Worm (Caenorhabditis elegans) whole organism, L2 larva: ENCODE data around the gene srh-192.

Experiments
- R02D3.7 ChIP-seq: fragments of 150-350 bp; optimal IDR thresholded peaks from 2 replicates; lab custom pipeline; 2014; ENCODE audit warnings: missing biosample characterization, missing genetic modification characterization
- egl-27 ChIP-seq: sonication (generic microtip); optimal IDR thresholded peaks from 3 replicates; lab custom pipeline; 2017; ENCODE audit warnings: missing biosample characterization, missing genetic modification reagents, missing genetic modification characterization
- elt-3 ChIP-seq: sonication (generic microtip); optimal IDR thresholded peaks from 2 replicates; lab custom pipeline; 2017; ENCODE audit warnings: missing biosample characterization, missing genetic modification characterization
- gmeb-1 ChIP-seq: fragments of 150-350 bp; optimal IDR thresholded peaks from 2 replicates; lab custom pipeline; 2014; ENCODE audit warnings: missing biosample characterization, missing genetic modification characterization
- lin-39 ChIP-seq: fragments of 150-350 bp; optimal IDR thresholded peaks from 2 replicates; lab custom pipeline; 2014; ENCODE audit warnings: missing biosample characterization, missing genetic modification reagents, missing genetic modification characterization
- mdl-1 ChIP-seq, 2 experiments: fragments of 150-350 bp in 1 of 2; sonication (generic microtip) in 1 of 2; optimal IDR thresholded peaks; 2 replicates each; lab custom pipeline; 2017; ENCODE audit warnings: missing biosample characterization in 2 of 2, missing genetic modification characterization in 2 of 2
- nhr-237 ChIP-seq: fragments of 150-350 bp; optimal IDR thresholded peaks from 2 replicates; lab custom pipeline; 2014; ENCODE audit warnings: missing biosample characterization, missing genetic modification characterization
- nhr-25 ChIP-seq: fragments of 150-350 bp; sonication (generic microtip); optimal IDR thresholded peaks from 3 replicates; lab custom pipeline; 2014; ENCODE audit warnings: missing biosample characterization, missing genetic modification characterization
- sem-4 ChIP-seq: fragments of 150-350 bp; optimal IDR thresholded peaks from 2 replicates; lab custom pipeline; 2014; ENCODE audit warnings: missing biosample characterization, missing genetic modification reagents, missing genetic modification characterization
- sma-9 ChIP-seq, 2 experiments: fragments of 150-350 bp in 1 of 2; sonication (generic microtip) in 1 of 2; optimal IDR thresholded peaks; 2 replicates each; lab custom pipeline; 2014 to 2016; ENCODE audit warnings: missing genetic modification characterization in 2 of 2, mild to moderate bottlenecking in 1 of 2, missing biosample characterization in 1 of 2, missing compliant biosample characterization in 1 of 2, missing genetic modification reagents in 1 of 2, moderate library complexity in 1 of 2
- unc-55 ChIP-seq: fragments of 150-350 bp; sonication (generic microtip); optimal IDR thresholded peaks from 3 replicates; lab custom pipeline; 2014; ENCODE audit warnings: missing biosample characterization, missing genetic modification reagents, missing genetic modification characterization
- zag-1 ChIP-seq: fragments of 150-350 bp; optimal IDR thresholded peaks from 2 replicates; lab custom pipeline; 2014; ENCODE audit warnings: missing biosample characterization, missing genetic modification characterization
- ztf-4 ChIP-seq: fragments of 150-350 bp; optimal IDR thresholded peaks from 2 replicates; lab custom pipeline; 2014; ENCODE audit warnings: missing biosample characterization, missing genetic modification characterization

DNA sequence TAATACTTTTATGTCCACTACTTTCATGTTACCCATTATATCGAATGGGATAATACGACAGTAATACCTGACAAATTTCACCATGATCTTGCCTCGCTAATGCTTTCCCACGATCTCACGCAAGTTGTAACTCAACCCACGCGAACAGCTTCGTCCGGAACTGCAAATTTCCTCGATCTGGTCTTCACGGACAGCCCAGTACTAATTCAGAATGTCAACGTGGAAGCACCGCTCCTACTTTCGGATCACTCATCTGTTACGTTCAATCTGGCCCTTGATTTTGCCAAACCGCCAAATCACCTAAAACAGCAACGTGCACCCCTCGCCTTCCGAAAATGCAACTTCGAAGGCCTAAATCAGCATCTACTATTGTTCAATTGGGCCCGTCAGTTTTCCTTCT is 41.6 kb downstream of the srh-192 start:
- TF ChIP-seq sem-4 (tag; lab: Kevin White, UChicago) (no peak), R02D3.7 (no peak), mdl-1 (tag; optimal IDR thresholded peaks at IDR 0.05; lab: Kevin White, UChicago) (no peak), zag-1 (tag; lab: Kevin White, UChicago) (no peak), nhr-237 (no peak), sma-9 (GFP tag; optimal IDR thresholded peaks at IDR 0.05; lab: Kevin White, UChicago) (no peak), sma-9 (tag; optimal IDR thresholded peaks at IDR 0.05; lab: Kevin White, UChicago) (no peak), lin-39 (tag; lab: Kevin White, UChicago) (no peak), unc-55 (GFP tag; lab: Kevin White, UChicago) (no peak), egl-27 (no peak), ztf-4 (no peak), gmeb-1 (tag; lab: Kevin White, UChicago) (no peak), nhr-25 (no peak), elt-3 (tag; lab: Kevin White, UChicago) (no peak)
